Worm (Caenorhabditis elegans): ENCODE measurements around the gene dhgd-1.

Gene dhgd-1

DNA sequence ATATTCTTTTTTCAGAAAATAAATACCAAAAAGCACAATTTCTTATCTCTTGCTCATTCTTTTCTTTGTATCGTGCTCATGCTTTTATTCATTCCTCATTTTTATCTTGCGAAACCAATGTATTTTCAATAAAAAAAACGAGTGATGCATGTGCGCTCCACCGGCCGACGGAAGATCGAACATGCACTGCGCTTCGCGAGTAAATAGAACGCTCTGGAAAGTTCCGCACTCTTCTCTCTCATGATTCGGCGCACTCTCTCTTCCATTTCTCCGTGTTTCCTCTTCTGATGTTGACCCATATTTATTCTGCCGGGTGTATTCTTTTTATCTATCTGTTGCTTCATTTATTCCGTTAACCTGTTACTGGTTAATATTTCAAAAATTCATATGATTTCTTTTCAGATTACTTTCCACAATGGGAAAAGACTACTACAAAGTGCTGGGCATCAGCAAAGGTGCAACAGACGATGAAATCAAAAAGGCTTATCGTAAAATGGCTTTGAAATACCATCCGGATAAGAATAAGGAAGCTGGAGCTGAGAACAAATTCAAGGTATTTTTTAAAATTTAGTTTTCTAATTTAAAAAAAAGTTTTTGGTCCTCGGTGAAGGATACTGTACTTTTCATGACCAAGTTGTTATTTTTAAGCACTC is 6.5 kb downstream of the dhgd-1 start, which contains the start of gene dnj-13 (continued):
- no peak for TF ChIP-seq pat-9 (tag; optimal IDR thresholded peaks at IDR 0.05)
- TF ChIP-seq sdc-2 (tag; optimal IDR thresholded peaks at IDR 0.05), result peak; percentile 55
- TF ChIP-seq hlh-13 (GFP tag; optimal IDR thresholded peaks at IDR 0.05), result no peak
- TF ChIP-seq dve-1 (tag; optimal IDR thresholded peaks at IDR 0.05), result peak; percentile 29
- no peak for TF ChIP-seq K02D7.2 (tag; optimal IDR thresholded peaks at IDR 0.05)
- peak; percentile 86 for TF ChIP-seq ceh-34 (tag; optimal IDR thresholded peaks at IDR 0.05)
- TF ChIP-seq ceh-9 (tag; optimal IDR thresholded peaks at IDR 0.05), result no peak
- TF ChIP-seq pqm-1 (tag; optimal IDR thresholded peaks at IDR 0.05), result peak; percentile 52
- no peak for TF ChIP-seq K09A11.1 (tag; optimal IDR thresholded peaks at IDR 0.05; ENCODE audit: insufficient read depth)
- no peak for TF ChIP-seq lim-6 (tag; optimal IDR thresholded peaks at IDR 0.05)
- TF ChIP-seq fkh-10 (GFP tag; optimal IDR thresholded peaks at IDR 0.05), result no peak
- no peak for TF ChIP-seq dmd-4 (tag; optimal IDR thresholded peaks at IDR 0.05; ENCODE audit: borderline replicate concordance)
- TF ChIP-seq C08G9.2 (tag; optimal IDR thresholded peaks at IDR 0.05), result peak; percentile 60
- no peak for TF ChIP-seq ahr-1 (tag; optimal IDR thresholded peaks at IDR 0.05)
- no peak for TF ChIP-seq pha-2 (tag; optimal IDR thresholded peaks at IDR 0.05)
- peak; percentile 33 for TF ChIP-seq ets-4 (tag; optimal IDR thresholded peaks at IDR 0.05)
- no peak for TF ChIP-seq nhr-232 (tag; optimal IDR thresholded peaks at IDR 0.05)
- peak; percentile 93 for TF ChIP-seq ref-2 (tag; optimal IDR thresholded peaks at IDR 0.05)
- peak; percentile 36 for TF ChIP-seq hlh-8 (tag; optimal IDR thresholded peaks at IDR 0.05)
- TF ChIP-seq fkh-6 (tag; optimal IDR thresholded peaks at IDR 0.05), result no peak
- TF ChIP-seq unc-3 (GFP tag; conservative IDR thresholded peaks at IDR 0.05), result no peak; the same call in 1 of the 2 replicates
- TF ChIP-seq unc-3 (tag; optimal IDR thresholded peaks at IDR 0.05), result no peak
- TF ChIP-seq unc-42 (tag; optimal IDR thresholded peaks at IDR 0.05), result peak; percentile 77
- TF ChIP-seq che-1 (tag; optimal IDR thresholded peaks at IDR 0.05), result no peak
- TF ChIP-seq npax-4 (tag; optimal IDR thresholded peaks at IDR 0.05), result no peak
- TF ChIP-seq nhr-11 (tag; optimal IDR thresholded peaks at IDR 0.05), result no peak
- TF ChIP-seq odd-2 (tag; optimal IDR thresholded peaks at IDR 0.05), result no peak
- TF ChIP-seq ceh-6 (GFP tag; optimal IDR thresholded peaks at IDR 0.05), result no peak
- TF ChIP-seq C38D4.7 (GFP tag; optimal IDR thresholded peaks at IDR 0.05), result no peak
- no peak for TF ChIP-seq mec-3 (tag; optimal IDR thresholded peaks at IDR 0.05; ENCODE audit: borderline replicate concordance)
- peak; percentile 51 for TF ChIP-seq gmeb-2 (tag; optimal IDR thresholded peaks at IDR 0.05)
- TF ChIP-seq hlh-6 (tag; optimal IDR thresholded peaks at IDR 0.05), result no peak
- TF ChIP-seq ama-1 (optimal IDR thresholded peaks at IDR 0.05), result peak; percentile 27
- TF ChIP-seq elt-2 (tag; optimal IDR thresholded peaks at IDR 0.05), result peak; percentile 73
- TF ChIP-seq ztf-16 (tag; optimal IDR thresholded peaks at IDR 0.05), result peak; percentile 3
- TF ChIP-seq fax-1 (tag; optimal IDR thresholded peaks at IDR 0.05), result no peak
- peak; percentile 71 for TF ChIP-seq syd-9 (tag; optimal IDR thresholded peaks at IDR 0.05)
- peak; percentile 85 for TF ChIP-seq ceh-18 (tag; optimal IDR thresholded peaks at IDR 0.05)
- TF ChIP-seq ceh-31 (tag; optimal IDR thresholded peaks at IDR 0.05), result peak; percentile 66
- TF ChIP-seq ceh-24 (tag; optimal IDR thresholded peaks at IDR 0.05), result no peak
- TF ChIP-seq elt-4 (tag; optimal IDR thresholded peaks at IDR 0.05), result no peak
- peak; percentile 30 for TF ChIP-seq ceh-19 (GFP tag; optimal IDR thresholded peaks at IDR 0.05)
- TF ChIP-seq T23F11.4 (GFP tag; optimal IDR thresholded peaks at IDR 0.05), result no peak
- TF ChIP-seq unc-86 (tag; optimal IDR thresholded peaks at IDR 0.05), result peak; percentile 14
- TF ChIP-seq eyg-1 (tag; optimal IDR thresholded peaks at IDR 0.05), result no peak
- peak; percentile 82 for TF ChIP-seq unc-55 (GFP tag; optimal IDR thresholded peaks at IDR 0.05)

Measured in whole organism, late embryonic.